Fruit fly (Drosophila melanogaster): Measurements from ENCODE around the gene lace.

dm6 chr2L:15458076-15458475, 40.9 kb upstream of the lace start:
- TF ChIP-seq CG8478 (optimal IDR thresholded peaks at IDR 0.05) (no peak), CTCF (optimal IDR thresholded peaks at IDR 0.05) (no peak)
